Worm (Caenorhabditis elegans) whole organism, L3 larva: ENCODE results near the gene C16A11.2.

Source experiments
- R02D3.7 ChIP-seq: fragments of 150-350 bp; optimal IDR thresholded peaks from 2 replicates; lab custom pipeline; 2014; ENCODE audit warnings: missing biosample characterization, missing genetic modification characterization
- ZK546.5 ChIP-seq: sonication (generic microtip); optimal IDR thresholded peaks from 2 replicates; lab custom pipeline; 2017; ENCODE audit warnings: missing biosample characterization, missing genetic modification characterization
- aly-2 ChIP-seq: fragments of 150-350 bp; optimal IDR thresholded peaks from 2 replicates; lab custom pipeline; 2014; ENCODE audit warnings: missing biosample characterization, missing genetic modification characterization
- ama-1 ChIP-seq: fragments of 150-350 bp; optimal IDR thresholded peaks from 2 replicates; lab custom pipeline; 2018
- ceh-16 ChIP-seq: sonication (generic microtip); optimal IDR thresholded peaks from 2 replicates; lab custom pipeline; 2017; ENCODE audit warnings: missing biosample characterization, missing genetic modification characterization
- ceh-28 ChIP-seq: fragments of 150-350 bp; optimal IDR thresholded peaks from 2 replicates; lab custom pipeline; 2014; ENCODE audit warnings: missing biosample characterization, missing genetic modification reagents, missing genetic modification characterization
- ceh-82 ChIP-seq: fragments of 150-350 bp; optimal IDR thresholded peaks from 2 replicates; lab custom pipeline; 2014; ENCODE audit warnings: missing biosample characterization, missing genetic modification characterization
- daf-12 ChIP-seq: fragments of 150-350 bp; optimal IDR thresholded peaks from 2 replicates; lab custom pipeline; 2014; ENCODE audit warnings: missing biosample characterization, missing genetic modification reagents, missing genetic modification characterization
- egl-27 ChIP-seq: sonication (generic microtip); optimal IDR thresholded peaks from 4 replicates; lab custom pipeline; 2017; ENCODE audit warnings: missing biosample characterization, missing genetic modification reagents, missing genetic modification characterization
- egl-5 ChIP-seq: fragments of 150-350 bp; optimal IDR thresholded peaks from 2 replicates; lab custom pipeline; 2017; ENCODE audit warnings: missing biosample characterization, missing genetic modification reagents, missing genetic modification characterization, inconsistent platforms
- elt-1 ChIP-seq: fragments of 150-350 bp; optimal IDR thresholded peaks from 2 replicates; lab custom pipeline; 2014; ENCODE audit warnings: missing biosample characterization, missing genetic modification characterization
- elt-2 ChIP-seq: sonication (generic microtip); optimal IDR thresholded peaks from 2 replicates; lab custom pipeline; 2016; ENCODE audit warnings: missing genetic modification reagents, mild to moderate bottlenecking, missing genetic modification characterization, missing compliant biosample characterization
- eor-1 ChIP-seq, 2 experiments: fragments of 150-350 bp; optimal IDR thresholded peaks; 2 replicates each; lab custom pipeline; 2014 to 2018; ENCODE audit warnings: missing biosample characterization in 2 of 2, missing genetic modification characterization in 2 of 2
- fkh-10 ChIP-seq: sonication (generic microtip); optimal IDR thresholded peaks from 2 replicates; lab custom pipeline; 2017; ENCODE audit warnings: missing biosample characterization, missing genetic modification reagents, missing genetic modification characterization
- fkh-2 ChIP-seq: fragments of 150-350 bp; optimal IDR thresholded peaks from 2 replicates; lab custom pipeline; 2014; ENCODE audit warnings: missing biosample characterization, missing genetic modification reagents, missing genetic modification characterization
- fos-1 ChIP-seq: fragments of 150-350 bp; optimal IDR thresholded peaks from 2 replicates; lab custom pipeline; 2014; ENCODE audit warnings: missing biosample characterization, missing genetic modification characterization
- hmg-11 ChIP-seq: sonication (generic microtip); optimal IDR thresholded peaks from 2 replicates; lab custom pipeline; 2016; ENCODE audit warnings: missing genetic modification characterization, missing compliant biosample characterization
- jun-1 ChIP-seq: fragments of 150-350 bp; optimal IDR thresholded peaks from 2 replicates; lab custom pipeline; 2014; ENCODE audit warnings: missing biosample characterization, missing genetic modification reagents, missing genetic modification characterization
- lin-39 ChIP-seq: fragments of 150-350 bp; optimal IDR thresholded peaks from 2 replicates; lab custom pipeline; 2018; ENCODE audit warnings: missing biosample characterization, missing genetic modification reagents, missing genetic modification characterization
- lsy-12 ChIP-seq: sonication (generic microtip); optimal IDR thresholded peaks from 2 replicates; lab custom pipeline; 2016; ENCODE audit warnings: mild to moderate bottlenecking, missing genetic modification characterization, missing compliant biosample characterization
- mml-1 ChIP-seq: fragments of 150-350 bp; sonication (generic microtip); optimal IDR thresholded peaks from 3 replicates; lab custom pipeline; 2014; ENCODE audit warnings: missing biosample characterization, missing genetic modification characterization
- nfya-1 ChIP-seq: sonication (generic microtip); optimal IDR thresholded peaks from 2 replicates; lab custom pipeline; 2017; ENCODE audit warnings: missing genetic modification characterization, mild to moderate bottlenecking, missing compliant biosample characterization, antibody characterized with exemption, moderate library complexity; ENCODE audit not compliant: insufficient read depth
- nhr-11 ChIP-seq: fragments of 150-350 bp; optimal IDR thresholded peaks from 2 replicates; lab custom pipeline; 2014; ENCODE audit warnings: missing biosample characterization, missing genetic modification characterization
- nhr-12 ChIP-seq: fragments of 150-350 bp; optimal IDR thresholded peaks from 2 replicates; lab custom pipeline; 2014; ENCODE audit warnings: missing biosample characterization, missing genetic modification characterization
- nhr-23 ChIP-seq: fragments of 150-350 bp; optimal IDR thresholded peaks from 2 replicates; lab custom pipeline; 2014; ENCODE audit warnings: missing biosample characterization, missing genetic modification reagents, missing genetic modification characterization
- nhr-25 ChIP-seq: sonication (generic microtip); optimal IDR thresholded peaks from 2 replicates; lab custom pipeline; 2017; ENCODE audit warnings: missing biosample characterization, missing genetic modification characterization
- nhr-28 ChIP-seq: fragments of 150-350 bp; optimal IDR thresholded peaks from 2 replicates; lab custom pipeline; 2014; ENCODE audit warnings: missing biosample characterization, missing genetic modification characterization
- nhr-43 ChIP-seq: sonication (generic microtip); optimal IDR thresholded peaks from 2 replicates; lab custom pipeline; 2016; ENCODE audit warnings: mild to moderate bottlenecking, missing genetic modification characterization, missing compliant biosample characterization; ENCODE audit not compliant: poor library complexity, severe bottlenecking
- nhr-67 ChIP-seq: fragments of 150-350 bp; optimal IDR thresholded peaks from 2 replicates; lab custom pipeline; 2014; ENCODE audit warnings: missing biosample characterization, missing genetic modification characterization
- nhr-76 ChIP-seq: fragments of 150-350 bp; sonication (generic microtip); optimal IDR thresholded peaks from 5 replicates; lab custom pipeline; 2014; ENCODE audit warnings: missing biosample characterization, missing genetic modification characterization
- pha-4 ChIP-seq: fragments of 150-350 bp; optimal IDR thresholded peaks from 2 replicates; lab custom pipeline; 2014; ENCODE audit warnings: missing biosample characterization, missing genetic modification reagents, missing genetic modification characterization
- pqm-1 ChIP-seq: fragments of 150-350 bp; optimal IDR thresholded peaks from 2 replicates; lab custom pipeline; 2017; ENCODE audit warnings: missing biosample characterization, missing genetic modification characterization, inconsistent platforms
- sea-2 ChIP-seq: fragments of 150-350 bp; sonication (generic microtip); optimal IDR thresholded peaks from 4 replicates; lab custom pipeline; 2014; ENCODE audit warnings: missing biosample characterization, missing genetic modification reagents, missing genetic modification characterization
- skn-1 ChIP-seq: fragments of 150-350 bp; optimal IDR thresholded peaks from 2 replicates; lab custom pipeline; 2014; ENCODE audit warnings: missing biosample characterization, missing genetic modification characterization
- snpc-4 ChIP-seq: fragments of 150-350 bp; optimal IDR thresholded peaks from 2 replicates; lab custom pipeline; 2014; ENCODE audit warnings: missing biosample characterization, missing genetic modification characterization
- tbx-2 ChIP-seq: sonication (generic microtip); optimal IDR thresholded peaks from 2 replicates; lab custom pipeline; 2016; ENCODE audit warnings: mild to moderate bottlenecking, missing genetic modification characterization, missing compliant biosample characterization
- unc-39 ChIP-seq: sonication (generic microtip); optimal IDR thresholded peaks from 4 replicates; lab custom pipeline; 2017; ENCODE audit warnings: missing biosample characterization, missing genetic modification characterization
- unc-62 ChIP-seq: fragments of 150-350 bp; sonication (generic microtip); optimal IDR thresholded peaks from 4 replicates; lab custom pipeline; 2014; ENCODE audit warnings: missing biosample characterization, missing genetic modification reagents, missing genetic modification characterization
- ztf-11 ChIP-seq: fragments of 150-350 bp; optimal IDR thresholded peaks from 2 replicates; lab custom pipeline; 2014; ENCODE audit warnings: missing biosample characterization, missing genetic modification characterization

Gene C16A11.2

DNA sequence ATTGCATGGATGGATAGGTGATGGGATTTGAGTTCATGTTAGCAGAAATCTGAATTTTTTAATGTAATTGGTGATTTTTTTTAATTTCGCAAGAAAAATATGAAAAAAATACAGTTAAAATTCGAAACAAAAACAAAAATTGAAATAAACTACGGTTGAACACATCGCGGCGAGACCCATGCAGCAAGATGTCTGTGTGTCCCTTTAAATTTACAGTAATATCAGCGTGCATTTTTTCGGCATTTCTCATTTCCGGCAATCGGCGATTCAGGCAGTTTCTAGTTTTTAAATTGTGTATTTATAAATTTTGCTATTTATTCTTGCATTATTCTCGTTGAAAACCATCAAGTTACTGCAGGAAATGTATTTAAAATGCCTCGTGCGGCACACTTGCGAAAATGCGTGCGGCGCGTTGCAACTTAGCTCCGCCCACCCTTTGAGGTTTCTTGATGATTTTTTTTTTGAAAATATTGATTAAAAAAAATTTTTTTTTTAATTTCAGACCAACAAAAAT is at the start of gene C16A11.2, which contains the start of gene fbxc-44:
TSS of gene C16A11.2 (plus strand) at position 503 of the 514 bp plus-strand sequence.
TSS of gene fbxc-44 (minus strand) at position 51 of the 514 bp plus-strand sequence.
- no peak for TF ChIP-seq ama-1 (lab: Kevin White, UChicago)
- no peak for TF ChIP-seq eor-1 (tag; optimal IDR thresholded peaks at IDR 0.05; lab: Kevin White, UChicago)
- no peak for TF ChIP-seq pqm-1 (tag; lab: Kevin White, UChicago)
- TF ChIP-seq mml-1 (tag; lab: Kevin White, UChicago), result no peak
- TF ChIP-seq jun-1 (tag; lab: Kevin White, UChicago), result no peak
- peak; percentile 1 for TF ChIP-seq R02D3.7 (tag; lab: Kevin White, UChicago)
- no peak for TF ChIP-seq nhr-12 (tag; lab: Kevin White, UChicago)
- no peak for TF ChIP-seq sea-2 (GFP tag; lab: Kevin White, UChicago)
- no peak for TF ChIP-seq tbx-2
- TF ChIP-seq unc-62, result no peak
- peak; percentile 32 for TF ChIP-seq ceh-28 (tag; lab: Kevin White, UChicago)
- no peak for TF ChIP-seq nhr-43 (tag; lab: Kevin White, UChicago)
- no peak for TF ChIP-seq nhr-67
- no peak for TF ChIP-seq egl-5 (tag; lab: Kevin White, UChicago)
- TF ChIP-seq elt-1, result no peak
- TF ChIP-seq nhr-23, result peak; percentile 58
- TF ChIP-seq lin-39 (tag; lab: Kevin White, UChicago), result peak; percentile 14
- TF ChIP-seq fkh-10 (GFP tag; lab: Kevin White, UChicago), result no peak
- TF ChIP-seq nhr-76 (tag; lab: Kevin White, UChicago), result no peak
- TF ChIP-seq fkh-2 (tag; lab: Kevin White, UChicago), result no peak
- no peak for TF ChIP-seq fos-1 (tag; lab: Kevin White, UChicago)
- no peak for TF ChIP-seq ztf-11 (tag; lab: Kevin White, UChicago)
- TF ChIP-seq unc-39 (tag; lab: Kevin White, UChicago), result no peak
- TF ChIP-seq lsy-12 (tag; lab: Kevin White, UChicago), result no peak
- TF ChIP-seq ceh-16 (tag; lab: Kevin White, UChicago), result no peak
- TF ChIP-seq nhr-25 (tag; lab: Kevin White, UChicago), result no peak
- TF ChIP-seq egl-27 (tag; lab: Kevin White, UChicago), result no peak
- TF ChIP-seq hmg-11 (tag; lab: Kevin White, UChicago), result peak; percentile 63
- TF ChIP-seq aly-2 (tag; lab: Kevin White, UChicago), result no peak
- peak; percentile 51 for TF ChIP-seq nfya-1 (tag; lab: Kevin White, UChicago)
- no peak for TF ChIP-seq skn-1
- TF ChIP-seq nhr-28 (tag; lab: Kevin White, UChicago), result no peak
- peak; percentile 27 for TF ChIP-seq snpc-4 (tag; lab: Kevin White, UChicago)
- peak; percentile 29 for TF ChIP-seq pha-4 (tag; lab: Kevin White, UChicago)
- no peak for TF ChIP-seq ceh-82 (tag; lab: Kevin White, UChicago)
- TF ChIP-seq ZK546.5 (tag; lab: Kevin White, UChicago), result no peak
- no peak for TF ChIP-seq daf-12 (tag; lab: Kevin White, UChicago)
- no peak for TF ChIP-seq nhr-11 (tag; lab: Kevin White, UChicago)
- TF ChIP-seq, all 47 proteins: peak for 8

DNA sequence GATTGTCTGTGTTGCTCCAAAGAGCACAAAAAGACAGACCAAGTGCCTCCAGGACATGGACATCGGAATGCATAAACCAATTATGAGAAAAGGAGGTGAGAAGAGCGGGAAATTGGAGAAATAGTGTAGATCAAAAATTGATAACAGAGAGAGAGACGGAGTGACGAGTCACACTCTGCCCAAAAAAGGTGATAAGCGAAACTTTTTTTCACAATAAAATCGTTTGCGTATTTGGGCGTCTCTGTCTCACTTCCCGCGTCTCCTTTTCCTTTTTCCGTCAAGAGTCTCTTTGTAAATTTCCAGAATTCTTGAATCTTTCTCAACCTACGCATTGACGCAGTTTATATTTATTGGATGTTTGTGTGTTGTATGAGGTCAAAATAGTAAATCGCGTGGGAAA is 43.9 kb upstream of the C16A11.2 start, which contains the start of gene mth-2:
TSS of gene mth-2 (minus strand) at position 188 of the 400 bp plus-strand sequence.
- TF ChIP-seq elt-1 (no peak), ZK546.5 (tag; lab: Kevin White, UChicago) (no peak), jun-1 (tag; lab: Kevin White, UChicago) (peak; percentile 28), ceh-28 (tag; lab: Kevin White, UChicago) (peak; percentile 14), pqm-1 (tag; lab: Kevin White, UChicago) (peak; percentile 78), elt-2 (peak; percentile 95)
- TF ChIP-seq, all 47 proteins: peak for 4

DNA sequence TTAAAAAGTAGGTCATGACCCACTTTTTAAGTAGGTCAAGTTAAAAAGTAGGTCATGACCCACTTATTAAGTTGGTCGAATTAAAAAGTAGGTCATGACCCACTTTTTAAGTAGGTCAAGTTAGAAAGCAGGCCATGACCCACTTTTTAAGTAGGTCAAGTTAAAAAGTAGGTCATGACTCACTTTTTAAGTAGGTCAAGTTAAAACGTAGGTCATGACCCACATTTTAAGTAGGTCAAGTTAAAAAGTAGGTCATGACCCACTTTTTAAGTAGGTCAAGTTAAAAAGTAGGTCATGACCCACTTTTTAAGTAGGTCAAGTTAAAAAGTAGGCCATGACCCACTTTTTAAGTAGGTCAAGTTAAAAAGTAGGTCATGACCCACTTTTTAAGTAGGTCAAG is 35.4 kb upstream of the C16A11.2 start:
- peak; percentile 51 for TF ChIP-seq nhr-23
